Worm (Caenorhabditis elegans) whole organism, L1 larva: ENCODE results near the gene ZK512.2.

Source experiments
- aly-2 ChIP-seq: fragments of 150-350 bp; optimal IDR thresholded peaks from 2 replicates; lab custom pipeline; 2014; ENCODE audit warnings: missing biosample characterization, missing genetic modification characterization
- ceh-8 ChIP-seq: fragments of 200-800 bp; sonication (Bioruptor generic); optimal IDR thresholded peaks from 2 replicates; lab custom pipeline; 2018; ENCODE audit warnings: mild to moderate bottlenecking, missing genetic modification characterization, moderate library complexity, missing compliant biosample characterization
- fos-1 ChIP-seq: fragments of 150-350 bp; optimal IDR thresholded peaks from 2 replicates; lab custom pipeline; 2014; ENCODE audit warnings: missing biosample characterization, missing genetic modification characterization
- grh-1 ChIP-seq: fragments of 200-800 bp; sonication (Bioruptor generic); IDR thresholded peaks from 2 replicates; pipeline ENCODE4 v1.3.6; 2022; ENCODE audit warnings: missing genetic modification reagents, missing genetic modification characterization, missing compliant biosample characterization
- hpl-2 ChIP-seq: fragments of 150-350 bp; optimal IDR thresholded peaks from 2 replicates; lab custom pipeline; 2014; ENCODE audit warnings: missing biosample characterization, missing genetic modification reagents, missing genetic modification characterization
- jun-1 ChIP-seq: fragments of 150-350 bp; optimal IDR thresholded peaks from 2 replicates; lab custom pipeline; 2014; ENCODE audit warnings: missing biosample characterization, missing genetic modification reagents, missing genetic modification characterization
- lin-13 ChIP-seq: fragments of 150-350 bp; optimal IDR thresholded peaks from 2 replicates; lab custom pipeline; 2014; ENCODE audit warnings: missing biosample characterization, missing genetic modification reagents, missing genetic modification characterization
- lin-39 ChIP-seq: fragments of 150-350 bp; optimal IDR thresholded peaks from 2 replicates; lab custom pipeline; 2014; ENCODE audit warnings: missing biosample characterization, missing genetic modification reagents, missing genetic modification characterization
- lir-3 ChIP-seq: sonication (generic microtip); optimal IDR thresholded peaks from 2 replicates; lab custom pipeline; 2016; ENCODE audit warnings: mild to moderate bottlenecking, missing genetic modification characterization, moderate library complexity, missing compliant biosample characterization; ENCODE audit not compliant: poor library complexity
- nhr-11 ChIP-seq: fragments of 150-350 bp; optimal IDR thresholded peaks from 2 replicates; lab custom pipeline; 2014; ENCODE audit warnings: missing biosample characterization, missing genetic modification characterization
- skn-1 ChIP-seq: fragments of 150-350 bp; optimal IDR thresholded peaks from 2 replicates; lab custom pipeline; 2014; ENCODE audit warnings: missing biosample characterization, missing genetic modification characterization
- sup-37 ChIP-seq: fragments of 200-800 bp; sonication (Bioruptor generic); optimal IDR thresholded peaks from 2 replicates; lab custom pipeline; 2018; ENCODE audit warnings: mild to moderate bottlenecking, missing genetic modification characterization, missing compliant biosample characterization

- TF ChIP-seq nhr-11 (tag; lab: Kevin White, UChicago), result no peak
- TF ChIP-seq jun-1 (tag; lab: Kevin White, UChicago), result no peak
- no peak for TF ChIP-seq fos-1 (tag; lab: Kevin White, UChicago)
- 0 out of 2 replicates have a peak, but pooled peaks have one; percentile 10 for TF ChIP-seq grh-1 (GFP tag; lab: Robert Waterston, UW)
- TF ChIP-seq skn-1, result no peak
- no peak for TF ChIP-seq sup-37
- TF ChIP-seq lin-13 (GFP tag; lab: Kevin White, UChicago), result no peak
- no peak for TF ChIP-seq aly-2
- no peak for TF ChIP-seq lin-39 (tag; lab: Kevin White, UChicago)
- TF ChIP-seq lir-3 (tag; lab: Kevin White, UChicago), result no peak
- no peak for TF ChIP-seq ceh-8
- no peak for TF ChIP-seq hpl-2 (GFP tag; lab: Kevin White, UChicago)
Measured at ce11 chrIII:9125789-9126304, 18.7 kb downstream of the ZK512.2 start, which contains the start of gene sec-16A.1.
